Worm (Caenorhabditis elegans): Measurements from ENCODE around the gene C28G1.6.
A peak's percentile ranks its signal among the peaks of the same experiment; 100 is the strongest.

Gene C28G1.6

DNA sequence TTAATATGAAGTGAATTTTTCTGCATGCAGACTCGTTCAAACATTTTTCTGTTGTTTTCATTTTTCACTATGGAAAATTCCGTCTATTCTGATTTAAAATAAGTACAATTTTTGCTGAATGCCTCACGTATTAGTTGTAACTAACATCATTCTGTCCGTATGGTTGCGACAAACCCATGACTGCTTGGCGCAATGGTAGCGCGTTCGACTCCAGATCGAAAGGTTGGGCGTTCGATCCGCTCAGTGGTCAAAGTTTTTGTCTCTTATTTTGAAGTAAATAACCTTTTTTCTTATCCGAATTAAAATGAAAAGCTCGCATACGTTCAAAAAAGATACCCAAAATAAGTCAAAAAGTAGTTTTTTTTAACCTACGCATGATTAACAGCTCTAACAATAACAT is 46.1 kb upstream of the C28G1.6 start (continued):
- TF ChIP-seq jun-1 (tag; optimal IDR thresholded peaks at IDR 0.05) (no peak), F37D6.2 (tag; optimal IDR thresholded peaks at IDR 0.05) (no peak), tag-97 (GFP tag; IDR thresholded peaks at IDR 0.05) (no peak), T20F7.1 (GFP tag; optimal IDR thresholded peaks at IDR 0.05) (no peak), nhr-77 (tag; optimal IDR thresholded peaks at IDR 0.05) (no peak), ctbp-1 (GFP tag; IDR thresholded peaks at IDR 0.05) (no peak), lsy-2 (tag; optimal IDR thresholded peaks at IDR 0.05) (no peak), nhr-41 (GFP tag; IDR thresholded peaks at IDR 0.05) (no peak), daf-19 (GFP tag; conservative IDR thresholded peaks at IDR 0.05) (no peak), aha-1 (tag) (peak; percentile 40), aly-2 (tag; optimal IDR thresholded peaks at IDR 0.05) (no peak), mxl-3 (GFP tag; optimal IDR thresholded peaks at IDR 0.05) (no peak), ceh-20 (GFP tag; IDR thresholded peaks at IDR 0.05) (no peak), arid-1 (GFP tag; conservative IDR thresholded peaks at IDR 0.05) (no peak), snpc-4 (tag; optimal IDR thresholded peaks at IDR 0.05) (no peak), dmd-9 (GFP tag; IDR thresholded peaks at IDR 0.05) (no peak), lin-1 (GFP tag; IDR thresholded peaks at IDR 0.05) (no peak), T26A8.4 (GFP tag; IDR thresholded peaks at IDR 0.05) (no peak), snpc-1.2 (GFP tag; IDR thresholded peaks at IDR 0.05) (peak; percentile 67; the same call in 1 of the 2 replicates), mes-2 (tag; optimal IDR thresholded peaks at IDR 0.05; ENCODE audit: poor library complexity, severe bottlenecking) (no peak), spr-3 (GFP tag; optimal IDR thresholded peaks at IDR 0.05) (no peak), lir-3 (tag; optimal IDR thresholded peaks at IDR 0.05) (no peak), attf-4 (tag; optimal IDR thresholded peaks at IDR 0.05) (no peak), saeg-2 (GFP tag; IDR thresholded peaks at IDR 0.05) (no peak), ama-1 (optimal IDR thresholded peaks at IDR 0.05) (no peak), ztf-7 (tag; optimal IDR thresholded peaks at IDR 0.05) (no peak), daf-8 (GFP tag; IDR thresholded peaks at IDR 0.05) (no peak), mdt-29 (GFP tag; IDR thresholded peaks at IDR 0.05) (no peak), zag-1 (tag; optimal IDR thresholded peaks at IDR 0.05) (no peak), nhr-10 (tag; optimal IDR thresholded peaks at IDR 0.05) (no peak), skn-1 (tag; optimal IDR thresholded peaks at IDR 0.05) (no peak), fkh-10 (GFP tag; optimal IDR thresholded peaks at IDR 0.05) (no peak), nhr-6 (tag; optimal IDR thresholded peaks at IDR 0.05) (peak; percentile 19), daf-12 (tag; optimal IDR thresholded peaks at IDR 0.05) (no peak), dpl-1 (GFP tag; optimal IDR thresholded peaks at IDR 0.05) (no peak), set-16 (GFP tag; IDR thresholded peaks at IDR 0.05) (no peak), nhr-11 (tag; optimal IDR thresholded peaks at IDR 0.05) (no peak), dve-1 (tag; optimal IDR thresholded peaks at IDR 0.05; ENCODE audit: insufficient read depth) (no peak), F26F4.8 (GFP tag; conservative IDR thresholded peaks at IDR 0.05) (peak; percentile 60; the same call in 1 of the 2 replicates), daf-16 (GFP tag; optimal IDR thresholded peaks at IDR 0.05) (peak in 1 of 2 experiments; percentile 26), daf-16 (tag; optimal IDR thresholded peaks at IDR 0.05) (no peak), lin-38 (GFP tag; IDR thresholded peaks at IDR 0.05) (no peak), Y105C5A.15 (GFP tag; IDR thresholded peaks at IDR 0.05) (no peak), ZK546.5 (tag; optimal IDR thresholded peaks at IDR 0.05) (no peak), dmd-6 (GFP tag; IDR thresholded peaks at IDR 0.05) (no peak), fos-1 (tag; optimal IDR thresholded peaks at IDR 0.05) (no peak), unc-62 (GFP tag; optimal IDR thresholded peaks at IDR 0.05 in 1 of 2) (no peak), unc-62 (tag; optimal IDR thresholded peaks at IDR 0.05) (no peak), mep-1 (tag; optimal IDR thresholded peaks at IDR 0.05) (peak; percentile 3), lin-29 (GFP tag; IDR thresholded peaks at IDR 0.05) (no peak), pqm-1 (tag; optimal IDR thresholded peaks at IDR 0.05) (no peak), ceh-44 (GFP tag; IDR thresholded peaks at IDR 0.05) (no peak), hlh-11 (tag; optimal IDR thresholded peaks at IDR 0.05) (no peak), ceh-28 (tag; optimal IDR thresholded peaks at IDR 0.05) (no peak)
